Fruit fly (Drosophila melanogaster) Kc167 (cell line): ENCODE measurements around the gene Tsp5D.

Experiments used
- Myc ChIP-seq: fragments of >200 bp; optimal IDR thresholded peaks from 2 replicates; lab custom pipeline; 2017; ENCODE audit warnings: missing external identifiers
- Sin3A ChIP-seq: fragments of >200 bp; optimal IDR thresholded peaks from 2 replicates; lab custom pipeline; 2018; ENCODE audit warnings: missing external identifiers
- h ChIP-seq: fragments of >200 bp; optimal IDR thresholded peaks from 3 replicates; lab custom pipeline; 2018; ENCODE audit warnings: missing external identifiers
- insv ChIP-seq: fragments of >200 bp; optimal IDR thresholded peaks from 3 replicates; lab custom pipeline; 2018; ENCODE audit warnings: missing external identifiers
- psq ChIP-seq: fragments of >200 bp; optimal IDR thresholded peaks from 2 replicates; lab custom pipeline; 2017; ENCODE audit warnings: missing external identifiers
- ttk ChIP-seq: sonication (Bioruptor generic); optimal IDR thresholded peaks from 2 replicates; lab custom pipeline; 2017; ENCODE audit warnings: missing external identifiers

Gene Tsp5D

DNA sequence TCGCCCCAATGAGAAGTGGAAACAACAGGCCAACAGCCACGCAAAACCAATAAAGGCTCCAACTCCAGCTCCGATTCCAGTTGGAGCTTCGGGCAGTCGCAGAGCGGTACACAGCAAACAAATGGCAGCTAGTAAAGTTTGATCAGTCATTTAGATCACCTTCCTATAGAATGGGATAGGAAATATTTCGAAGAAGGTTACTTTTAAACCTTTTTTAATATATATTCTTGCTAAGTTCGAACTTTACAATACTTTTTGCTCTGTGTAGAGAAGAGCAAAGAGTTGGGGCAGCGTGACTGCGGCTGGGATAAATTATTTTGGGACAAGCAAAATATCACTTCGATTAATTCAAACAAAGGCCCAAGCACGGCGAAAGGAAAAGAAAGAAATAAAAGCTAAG is 54.4 kb downstream of the Tsp5D start:
- TF ChIP-seq insv (lab: Kevin White, UChicago) (no peak), psq (lab: Kevin White, UChicago) (no peak), Sin3A (no peak), h (lab: Kevin White, UChicago) (no peak), ttk (lab: Kevin White, UChicago) (no peak), Myc (lab: Kevin White, UChicago) (no peak)
